Worm (Caenorhabditis elegans) whole organism, L4/young adult: Measurements from ENCODE around the gene K05F1.13.
"Not testable (repeated sequence)": the region's sequence is repeated elsewhere in the genome, so short reads cannot be mapped to it uniquely, and the experiment has no call there.

Experiments
- W03F9.2 ChIP-seq: fragments of 150-350 bp; optimal IDR thresholded peaks from 2 replicates; lab custom pipeline; 2014; ENCODE audit warnings: missing biosample characterization, missing genetic modification characterization
- dao-5 ChIP-seq: sonication (generic microtip); optimal IDR thresholded peaks from 2 replicates; lab custom pipeline; 2016; ENCODE audit warnings: missing genotype, missing genetic modification characterization, moderate library complexity, missing compliant biosample characterization
- him-1 ChIP-seq: sonication (generic microtip); optimal IDR thresholded peaks from 2 replicates; lab custom pipeline; 2016; ENCODE audit warnings: missing genotype, missing genetic modification reagents, missing genetic modification characterization, missing compliant biosample characterization

The K05F1.13 gene

ce11 chrII:5810230-5810629 lies 21.3 kb downstream of the K05F1.13 start, which contains the start of the genes msp-64 and ZK1248.5:
TSS of gene msp-64 (minus strand) at chrII:5810330.
TSS of gene ZK1248.5 (plus strand) at chrII:5810514.
- TF ChIP-seq W03F9.2 (tag; lab: Kevin White, UChicago): no peak
- no peak for TF ChIP-seq dao-5
- TF ChIP-seq him-1 (tag; lab: Kevin White, UChicago): no peak

- not testable (repeated sequence) for TF ChIP-seq him-1 (tag; lab: Kevin White, UChicago); dao-5; W03F9.2 (tag; lab: Kevin White, UChicago)
Measured at ce11 chrII:5815382-5815781, 26.5 kb downstream of the K05F1.13 start, which contains the start of gene wago-5. TSS of gene wago-5 (minus strand) at chrII:5815482.

ce11 chrII:5816346-5816745 lies 27.4 kb downstream of the K05F1.13 start, which contains the start of gene ZK1248.20:
TSS of gene ZK1248.20 (plus strand) at chrII:5816646.
- TF ChIP-seq him-1 (tag; lab: Kevin White, UChicago): no peak

- no peak for TF ChIP-seq him-1 (tag; lab: Kevin White, UChicago)
- no peak for TF ChIP-seq dao-5
- no peak for TF ChIP-seq W03F9.2 (tag; lab: Kevin White, UChicago)
Measured at ce11 chrII:5818298-5818697, 29.4 kb downstream of the K05F1.13 start, which contains the start of gene ZK1248.4. TSS of gene ZK1248.4 (plus strand) at chrII:5818598.

ce11 chrII:5819655-5820054 lies 30.7 kb downstream of the K05F1.13 start:
- TF ChIP-seq W03F9.2 (tag; lab: Kevin White, UChicago) (peak; percentile 61), dao-5 (no peak)

ce11 chrII:5820282-5820762 lies 31.4 kb downstream of the K05F1.13 start, which contains the start of gene ehs-1:
TSS of gene ehs-1 (plus strand) at chrII:5820712.
- no peak for TF ChIP-seq him-1 (tag; lab: Kevin White, UChicago)
- no peak for TF ChIP-seq dao-5
- TF ChIP-seq W03F9.2 (tag; lab: Kevin White, UChicago): no peak

- no peak for TF ChIP-seq him-1 (tag; lab: Kevin White, UChicago)
- no peak for TF ChIP-seq dao-5
- no peak for TF ChIP-seq W03F9.2 (tag; lab: Kevin White, UChicago)
Measured at ce11 chrII:5827364-5827763, 38.4 kb downstream of the K05F1.13 start, which contains the start of gene tbc-2. TSS of gene tbc-2 (minus strand) at chrII:5827443.

ce11 chrII:5828486-5828885 lies 39.6 kb downstream of the K05F1.13 start, which contains the start of gene ZK1248.11:
TSS of gene ZK1248.11 (minus strand) at chrII:5828586.
- no peak for TF ChIP-seq W03F9.2 (tag; lab: Kevin White, UChicago)
- TF ChIP-seq dao-5: no peak
- no peak for TF ChIP-seq him-1 (tag; lab: Kevin White, UChicago)

- TF ChIP-seq dao-5: no peak
- TF ChIP-seq W03F9.2 (tag; lab: Kevin White, UChicago): no peak
- no peak for TF ChIP-seq him-1 (tag; lab: Kevin White, UChicago)
Measured at ce11 chrII:5829940-5830424, 41.1 kb downstream of the K05F1.13 start, which contains the start of gene col-74. TSS of gene col-74 (plus strand) at chrII:5830374.

- no peak for TF ChIP-seq W03F9.2 (tag; lab: Kevin White, UChicago)
- TF ChIP-seq dao-5: no peak
- no peak for TF ChIP-seq him-1 (tag; lab: Kevin White, UChicago)
Measured at ce11 chrII:5831373-5831772, 42.5 kb downstream of the K05F1.13 start.

- TF ChIP-seq him-1 (tag; lab: Kevin White, UChicago) (no peak), dao-5 (no peak), W03F9.2 (tag; lab: Kevin White, UChicago) (no peak)
Measured at ce11 chrII:5833136-5833535, 44.2 kb downstream of the K05F1.13 start, which contains the start of gene gtap-1. TSS of gene gtap-1 (minus strand) at chrII:5833236.

ce11 chrII:5835146-5835545 lies 46.2 kb downstream of the K05F1.13 start:
- TF ChIP-seq him-1 (tag; lab: Kevin White, UChicago) (no peak), W03F9.2 (tag; lab: Kevin White, UChicago) (no peak), dao-5 (no peak)

- peak; percentile 34 for TF ChIP-seq W03F9.2 (tag; lab: Kevin White, UChicago)
- no peak for TF ChIP-seq him-1 (tag; lab: Kevin White, UChicago)
Measured at ce11 chrII:5836153-5836719, 47.3 kb downstream of the K05F1.13 start, which contains the start of gene fzo-1. TSS of gene fzo-1 (minus strand) at chrII:5836203.

- TF ChIP-seq W03F9.2 (tag; lab: Kevin White, UChicago) (no peak), him-1 (tag; lab: Kevin White, UChicago) (no peak), dao-5 (no peak)
Measured at ce11 chrII:5838453-5838852, 49.5 kb downstream of the K05F1.13 start, which contains the start of gene ZK1248.15. TSS of gene ZK1248.15 (minus strand) at chrII:5838553.
